Fruit fly (Drosophila melanogaster): ENCODE results near the gene Smr.

dm6 chrX:12754348-12754733 is 11.9 kb upstream of the Smr start:
- TF ChIP-seq CG8478 (optimal IDR thresholded peaks at IDR 0.05) (no peak), pan (optimal IDR thresholded peaks at IDR 0.05) (no peak), psq (optimal IDR thresholded peaks at IDR 0.05) (no peak), usp (GFP tag; optimal IDR thresholded peaks at IDR 0.05) (no peak), Dll (optimal IDR thresholded peaks at IDR 0.05) (no peak)
